Worm (Caenorhabditis elegans): Measurements from ENCODE around the gene fipr-7.

DNA sequence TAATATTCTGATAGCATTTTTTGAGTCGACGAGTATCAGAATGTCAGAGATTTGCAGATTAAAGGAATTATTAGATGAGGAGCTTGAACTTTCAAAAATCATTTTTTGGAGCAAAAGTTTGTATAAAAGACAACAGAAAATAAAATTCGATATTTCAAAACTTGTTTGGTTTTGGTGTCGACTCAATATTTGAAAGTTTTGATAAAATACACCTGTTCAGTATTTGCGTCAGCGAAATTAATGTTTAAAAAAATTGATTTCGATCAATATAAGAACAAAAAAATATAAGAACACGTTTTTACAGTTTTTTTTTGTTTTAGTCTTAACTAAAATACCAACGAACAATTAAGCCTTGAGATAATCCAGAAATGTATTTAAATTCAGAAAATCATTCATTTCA lies 9.0 kb upstream of the fipr-7 start, which contains the start of gene C12D8.13:
- TF ChIP-seq athp-1 (tag; optimal IDR thresholded peaks at IDR 0.05) (no peak), nfya-1 (tag; optimal IDR thresholded peaks at IDR 0.05; ENCODE audit: borderline replicate concordance, insufficient read depth) (no peak), Y53F4B.3 (GFP tag; IDR thresholded peaks at IDR 0.05) (no peak), egl-44 (GFP tag; IDR thresholded peaks at IDR 0.05) (no peak), xnd-1 (tag; optimal IDR thresholded peaks at IDR 0.05) (no peak)

All from whole organism, young adult.